Worm (Caenorhabditis elegans) whole organism, L4 larva: ENCODE measurements around the gene irld-22.

Experiments used
- F26F4.8 ChIP-seq: fragments of 200-800 bp; sonication (Bioruptor generic); conservative IDR thresholded peaks from 2 replicates; pipeline ENCODE4 v1.3.6; 2022; ENCODE audit warnings: missing genetic modification characterization, missing compliant biosample characterization
- F37D6.2 ChIP-seq: sonication (generic microtip); optimal IDR thresholded peaks from 2 replicates; lab custom pipeline; 2016; ENCODE audit warnings: mild to moderate bottlenecking, missing genetic modification characterization, missing compliant biosample characterization
- F49E8.2 ChIP-seq: sonication (generic microtip); optimal IDR thresholded peaks from 2 replicates; lab custom pipeline; 2016; ENCODE audit warnings: missing compliant biosample characterization, mild to moderate bottlenecking, missing genetic modification characterization, borderline replicate concordance
- R02D3.7 ChIP-seq: fragments of 150-350 bp; sonication (generic microtip); optimal IDR thresholded peaks from 3 replicates; lab custom pipeline; 2014; ENCODE audit warnings: missing biosample characterization, missing genetic modification characterization
- T26A8.4 ChIP-seq: fragments of 200-800 bp; sonication (Bioruptor generic); IDR thresholded peaks from 2 replicates; pipeline ENCODE4 v1.3.6; 2022; ENCODE audit warnings: missing genetic modification characterization, missing compliant biosample characterization
- Y105C5A.15 ChIP-seq: fragments of 200-800 bp; sonication (Bioruptor generic); IDR thresholded peaks from 2 replicates; pipeline ENCODE4 v1.3.6; 2022; ENCODE audit warnings: missing genetic modification characterization, missing compliant biosample characterization
- Y5F2A.4 ChIP-seq: fragments of 200-800 bp; sonication (Bioruptor generic); optimal IDR thresholded peaks from 2 replicates; lab custom pipeline; 2018; ENCODE audit warnings: mild to moderate bottlenecking, missing genetic modification characterization, missing compliant biosample characterization
- ZK546.5 ChIP-seq, 2 experiments: sonication (generic microtip); optimal IDR thresholded peaks; 2 replicates each; lab custom pipeline; 2017; ENCODE audit warnings: missing biosample characterization in 2 of 2, missing genetic modification characterization in 2 of 2
- aha-1 ChIP-seq: fragments of 150-350 bp; peaks from one replicate; lab custom pipeline; 2014; ENCODE audit warnings: missing biosample characterization, missing genetic modification characterization
- attf-4 ChIP-seq: sonication (generic microtip); optimal IDR thresholded peaks from 3 replicates; lab custom pipeline; 2017; ENCODE audit warnings: missing biosample characterization, missing genetic modification characterization
- ceh-44 ChIP-seq: fragments of 200-800 bp; sonication (Bioruptor generic); IDR thresholded peaks from 2 replicates; pipeline ENCODE4 v1.3.6; 2022; ENCODE audit warnings: missing genetic modification reagents, missing genetic modification characterization, missing compliant biosample characterization
- ceh-62 ChIP-seq: sonication (generic microtip); optimal IDR thresholded peaks from 2 replicates; lab custom pipeline; 2017; ENCODE audit warnings: missing biosample characterization, missing genetic modification characterization
- ceh-82 ChIP-seq: sonication (generic microtip); optimal IDR thresholded peaks from 2 replicates; lab custom pipeline; 2017; ENCODE audit warnings: missing biosample characterization, missing genetic modification characterization
- daf-19 ChIP-seq: fragments of 200-800 bp; sonication (Bioruptor generic); conservative IDR thresholded peaks from 2 replicates; pipeline ENCODE4 v1.3.6; 2022; ENCODE audit warnings: missing genetic modification characterization, missing compliant biosample characterization
- daf-8 ChIP-seq: fragments of 200-800 bp; sonication (Bioruptor generic); IDR thresholded peaks from 2 replicates; pipeline ENCODE4 v1.3.6; 2022; ENCODE audit warnings: missing genetic modification characterization, missing compliant biosample characterization
- fos-1 ChIP-seq: fragments of 150-350 bp; optimal IDR thresholded peaks from 2 replicates; lab custom pipeline; 2014; ENCODE audit warnings: missing biosample characterization, missing genetic modification characterization
- gei-8 ChIP-seq: fragments of 200-800 bp; sonication (Bioruptor generic); optimal IDR thresholded peaks from 2 replicates; lab custom pipeline; 2018; ENCODE audit warnings: mild to moderate bottlenecking, missing genetic modification characterization, missing compliant biosample characterization
- hif-1 ChIP-seq, 2 experiments: sonication (generic microtip); optimal IDR thresholded peaks; 2 replicates each; lab custom pipeline; 2016 to 2017; ENCODE audit warnings: missing compliant biosample characterization in 2 of 2, missing genetic modification characterization in 2 of 2, missing genetic modification reagents in 2 of 2, missing genotype in 2 of 2, mild to moderate bottlenecking in 1 of 2
- hlh-30 ChIP-seq: sonication (generic microtip); optimal IDR thresholded peaks from 2 replicates; lab custom pipeline; 2017; ENCODE audit warnings: antibody characterized with exemption, mild to moderate bottlenecking, missing genetic modification characterization, missing compliant biosample characterization; ENCODE audit not compliant: insufficient read depth
- hmg-1.1 ChIP-seq: fragments of 200-800 bp; sonication (Bioruptor generic); IDR thresholded peaks from 2 replicates; pipeline ENCODE4 v1.3.6; 2022; ENCODE audit warnings: missing genetic modification reagents, missing genetic modification characterization, missing compliant biosample characterization
- lim-7 ChIP-seq: fragments of 200-800 bp; sonication (Bioruptor generic); IDR thresholded peaks from 2 replicates; pipeline ENCODE4 v1.3.6; 2022; ENCODE audit warnings: missing genetic modification characterization, missing compliant biosample characterization
- lin-1 ChIP-seq: fragments of 200-800 bp; sonication (Bioruptor generic); IDR thresholded peaks from 2 replicates; pipeline ENCODE4 v1.3.6; 2022; ENCODE audit warnings: missing genetic modification reagents, missing genetic modification characterization, missing compliant biosample characterization
- lin-29 ChIP-seq: fragments of 200-800 bp; sonication (Bioruptor generic); IDR thresholded peaks from 2 replicates; pipeline ENCODE4 v1.3.6; 2022; ENCODE audit warnings: missing genetic modification reagents, missing genetic modification characterization, missing compliant biosample characterization
- lir-3 ChIP-seq: sonication (generic microtip); optimal IDR thresholded peaks from 2 replicates; lab custom pipeline; 2016; ENCODE audit warnings: mild to moderate bottlenecking, missing genetic modification characterization, missing compliant biosample characterization
- lsy-2 ChIP-seq, 2 experiments: fragments of 150-350 bp in 1 of 2; sonication (generic microtip) in 1 of 2; optimal IDR thresholded peaks; 2 replicates each; lab custom pipeline; 2014 to 2017; ENCODE audit warnings: missing biosample characterization in 2 of 2, missing genetic modification characterization in 2 of 2
- mdt-29 ChIP-seq: fragments of 200-800 bp; sonication (Bioruptor generic); IDR thresholded peaks from 2 replicates; pipeline ENCODE4 v1.3.6; 2022; ENCODE audit warnings: missing genetic modification reagents, missing genetic modification characterization, missing compliant biosample characterization
- mxl-3 ChIP-seq: fragments of 200-800 bp; sonication (Bioruptor generic); optimal IDR thresholded peaks from 2 replicates; lab custom pipeline; 2018; ENCODE audit warnings: mild to moderate bottlenecking, missing genetic modification characterization, missing compliant biosample characterization
- nhr-10 ChIP-seq: fragments of 150-350 bp; optimal IDR thresholded peaks from 2 replicates; lab custom pipeline; 2014; ENCODE audit warnings: missing biosample characterization, missing genetic modification characterization
- nhr-102 ChIP-seq: sonication (generic microtip); optimal IDR thresholded peaks from 2 replicates; lab custom pipeline; 2016; ENCODE audit warnings: mild to moderate bottlenecking, missing genetic modification characterization, moderate library complexity, missing compliant biosample characterization
- nhr-111 ChIP-seq: fragments of 200-800 bp; sonication (Bioruptor generic); optimal IDR thresholded peaks from 2 replicates; lab custom pipeline; 2018; ENCODE audit warnings: mild to moderate bottlenecking, missing genetic modification characterization, missing compliant biosample characterization
- nhr-6 ChIP-seq: fragments of 150-350 bp; optimal IDR thresholded peaks from 2 replicates; lab custom pipeline; 2014; ENCODE audit warnings: missing biosample characterization, missing genetic modification characterization
- nhr-77 ChIP-seq: fragments of 150-350 bp; optimal IDR thresholded peaks from 2 replicates; lab custom pipeline; 2014; ENCODE audit warnings: missing biosample characterization, missing genetic modification characterization
- pqm-1 ChIP-seq: sonication (generic microtip); optimal IDR thresholded peaks from 2 replicates; lab custom pipeline; 2017; ENCODE audit warnings: missing biosample characterization, missing genetic modification characterization
- saeg-2 ChIP-seq: fragments of 200-800 bp; sonication (Bioruptor generic); IDR thresholded peaks from 2 replicates; pipeline ENCODE4 v1.3.6; 2022; ENCODE audit warnings: missing genetic modification reagents, missing genetic modification characterization, missing compliant biosample characterization
- spr-1 ChIP-seq: sonication (generic microtip); optimal IDR thresholded peaks from 2 replicates; lab custom pipeline; 2016; ENCODE audit warnings: mild to moderate bottlenecking, missing genetic modification characterization, missing compliant biosample characterization
- spr-3 ChIP-seq: fragments of 200-800 bp; sonication (Bioruptor generic); optimal IDR thresholded peaks from 2 replicates; lab custom pipeline; 2018; ENCODE audit warnings: mild to moderate bottlenecking, missing genetic modification characterization, missing compliant biosample characterization
- tra-1 ChIP-seq: fragments of 200-800 bp; sonication (Bioruptor generic); IDR thresholded peaks from 2 replicates; pipeline ENCODE4 v1.3.6; 2022; ENCODE audit warnings: missing genetic modification reagents, missing genetic modification characterization, missing compliant biosample characterization
- unc-130 ChIP-seq: sonication (generic microtip); optimal IDR thresholded peaks from 2 replicates; lab custom pipeline; 2016; ENCODE audit warnings: missing genetic modification reagents, missing genetic modification characterization, missing compliant biosample characterization
- unc-62 ChIP-seq, 3 experiments: fragments of 150-350 bp in 1 of 3; sonication (generic microtip); optimal IDR thresholded peaks in 2 of 3; peaks in 1 of 3; 1 replicate in 1 of 3; 2 replicates in 2 of 3; lab custom pipeline; 2014 to 2017; ENCODE audit warnings: missing biosample characterization in 3 of 3, missing genetic modification characterization in 3 of 3, missing genetic modification reagents in 3 of 3, missing genotype in 1 of 3
- zag-1 ChIP-seq: fragments of 150-350 bp; optimal IDR thresholded peaks from 2 replicates; lab custom pipeline; 2014; ENCODE audit warnings: missing biosample characterization, missing genetic modification characterization
- zip-11 ChIP-seq: fragments of 200-800 bp; sonication (Bioruptor generic); IDR thresholded peaks from 2 replicates; pipeline ENCODE4 v1.3.6; 2022; ENCODE audit warnings: missing genetic modification characterization, missing compliant biosample characterization
- ztf-11 ChIP-seq: fragments of 150-350 bp; optimal IDR thresholded peaks from 2 replicates; lab custom pipeline; 2014; ENCODE audit warnings: missing biosample characterization, missing genetic modification characterization
- ztf-7 ChIP-seq: fragments of 150-350 bp; optimal IDR thresholded peaks from 2 replicates; lab custom pipeline; 2014; ENCODE audit warnings: missing biosample characterization, missing genetic modification characterization

irld-22 gene

ce11 chrV:3868905-3869304 is 31.1 kb downstream of the irld-22 start, which contains the start of gene nhr-157:
Gene nhr-157 (minus strand): TSS chrV:3869005.
- TF ChIP-seq daf-19 (GFP tag; lab: Robert Waterston, UW) (no peak), saeg-2 (GFP tag; lab: Robert Waterston, UW) (no peak), spr-1 (no peak), lim-7 (no peak), hif-1 (tag; optimal IDR thresholded peaks at IDR 0.05; lab: Kevin White, UChicago) (no peak), tra-1 (GFP tag; lab: Robert Waterston, UW) (no peak), nhr-6 (tag; lab: Kevin White, UChicago) (no peak), R02D3.7 (no peak), mdt-29 (GFP tag; lab: Robert Waterston, UW) (no peak), spr-3 (GFP tag; lab: Kevin White, UChicago) (no peak), nhr-111 (GFP tag; lab: Kevin White, UChicago) (no peak), lir-3 (tag; lab: Kevin White, UChicago) (no peak), nhr-77 (no peak), Y5F2A.4 (GFP tag; lab: Kevin White, UChicago) (no peak), Y105C5A.15 (GFP tag; lab: Robert Waterston, UW) (no peak), ceh-82 (tag; lab: Kevin White, UChicago) (no peak), F49E8.2 (no peak), nhr-10 (tag; lab: Kevin White, UChicago) (no peak), nhr-102 (tag; lab: Kevin White, UChicago) (no peak)

ce11 chrV:3865273-3865672 is 34.7 kb downstream of the irld-22 start:
- no peak for TF ChIP-seq F26F4.8
- TF ChIP-seq ztf-11 (tag; lab: Kevin White, UChicago), result no peak
- no peak for TF ChIP-seq ceh-44
- no peak for TF ChIP-seq gei-8
- no peak for TF ChIP-seq Y105C5A.15 (GFP tag; lab: Robert Waterston, UW)
- TF ChIP-seq hif-1 (tag; optimal IDR thresholded peaks at IDR 0.05; lab: Kevin White, UChicago), result no peak
- TF ChIP-seq ztf-7 (tag; lab: Kevin White, UChicago), result no peak
- TF ChIP-seq unc-62 (GFP tag; optimal IDR thresholded peaks at IDR 0.05 in 1 of 2; lab: Kevin White, UChicago), result no peak
- TF ChIP-seq unc-62 (tag; optimal IDR thresholded peaks at IDR 0.05; lab: Kevin White, UChicago), result no peak
- TF ChIP-seq ZK546.5 (tag; optimal IDR thresholded peaks at IDR 0.05; lab: Kevin White, UChicago), result no peak
- no peak for TF ChIP-seq daf-8 (GFP tag; lab: Robert Waterston, UW)
- TF ChIP-seq T26A8.4 (GFP tag; lab: Robert Waterston, UW), result no peak
- no peak for TF ChIP-seq attf-4 (tag; lab: Kevin White, UChicago)
- TF ChIP-seq nhr-10 (tag; lab: Kevin White, UChicago), result no peak
- no peak for TF ChIP-seq zip-11 (GFP tag; lab: Robert Waterston, UW)
- TF ChIP-seq ceh-62 (tag; lab: Kevin White, UChicago), result no peak
- no peak for TF ChIP-seq lin-29 (GFP tag; lab: Robert Waterston, UW)
- no peak for TF ChIP-seq hlh-30
- no peak for TF ChIP-seq pqm-1 (tag; lab: Kevin White, UChicago)
- TF ChIP-seq mxl-3 (GFP tag; lab: Kevin White, UChicago), result no peak
- no peak for TF ChIP-seq F49E8.2

- TF ChIP-seq unc-62 (GFP tag; optimal IDR thresholded peaks at IDR 0.05 in 1 of 2; lab: Kevin White, UChicago), result peak in 1 of 2 experiments; percentile 25
- no peak for TF ChIP-seq unc-62 (tag; optimal IDR thresholded peaks at IDR 0.05; lab: Kevin White, UChicago)
- no peak for TF ChIP-seq F37D6.2 (tag; lab: Kevin White, UChicago)
- TF ChIP-seq, all 104 proteins: peak for 1
Observed at ce11 chrV:3862851-3863250, 37.2 kb downstream of the irld-22 start, which contains the start of gene nhr-187. Gene nhr-187 (minus strand): TSS chrV:3862951.

ce11 chrV:3860123-3860522 is 39.9 kb downstream of the irld-22 start, which contains the start of gene nhr-189:
Gene nhr-189 (minus strand): TSS chrV:3860243.
- TF ChIP-seq lsy-2 (tag; optimal IDR thresholded peaks at IDR 0.05; lab: Kevin White, UChicago) (no peak), Y5F2A.4 (GFP tag; lab: Kevin White, UChicago) (no peak), F37D6.2 (tag; lab: Kevin White, UChicago) (no peak), R02D3.7 (no peak), unc-62 (GFP tag; optimal IDR thresholded peaks at IDR 0.05 in 1 of 2; lab: Kevin White, UChicago) (no peak), unc-62 (tag; optimal IDR thresholded peaks at IDR 0.05; lab: Kevin White, UChicago) (no peak), zag-1 (no peak), unc-130 (no peak), aha-1 (tag; lab: Kevin White, UChicago) (no peak), hmg-1.1 (GFP tag; lab: Robert Waterston, UW) (no peak), fos-1 (tag; lab: Kevin White, UChicago) (no peak), lin-1 (GFP tag; lab: Robert Waterston, UW) (no peak)
